Worm (Caenorhabditis elegans): Measurements from ENCODE around the gene nlt-1.

- TF ChIP-seq dao-5 (tag; optimal IDR thresholded peaks at IDR 0.05) = no peak
- TF ChIP-seq W03F9.2 (tag; optimal IDR thresholded peaks at IDR 0.05) = no peak
- no peak for TF ChIP-seq him-1 (tag; optimal IDR thresholded peaks at IDR 0.05)
Observed at ce11 chrII:10011733-10012132, 10.8 kb upstream of the nlt-1 start.

All from whole organism, L4/young adult.